Fruit fly (Drosophila melanogaster): Measurements from ENCODE around the gene omd.

The omd gene

dm6 chr3R:13715012-13715673 is 28.1 kb upstream of the omd start, which contains the start of gene kmr:
TSS of gene kmr (plus strand) at chr3R:13715207.
- TF ChIP-seq Mnt (GFP tag; optimal IDR thresholded peaks at IDR 0.05) (peak; percentile 82), CG11617 (GFP tag; optimal IDR thresholded peaks at IDR 0.05) (peak; percentile 37), Hr96 (GFP tag; optimal IDR thresholded peaks at IDR 0.05) (peak; percentile 60), ovo (GFP tag; optimal IDR thresholded peaks at IDR 0.05) (no peak), CG5204 (GFP tag; optimal IDR thresholded peaks at IDR 0.05) (no peak), CG33017 (tag; optimal IDR thresholded peaks at IDR 0.05) (peak; percentile 59), CG1620 (GFP tag; optimal IDR thresholded peaks at IDR 0.05) (no peak), Crg-1 (GFP tag; optimal IDR thresholded peaks at IDR 0.05) (no peak), CG7045 (GFP tag; optimal IDR thresholded peaks at IDR 0.05) (peak; percentile 60), pad (GFP tag; optimal IDR thresholded peaks at IDR 0.05) (peak; percentile 22), kay (GFP tag; ENCODE audit: borderline replicate concordance) (peak; percentile 58), cnc (optimal IDR thresholded peaks at IDR 0.05) (no peak), cic (GFP tag; optimal IDR thresholded peaks at IDR 0.05) (peak; percentile 62), toe (GFP tag; optimal IDR thresholded peaks at IDR 0.05) (peak; percentile 47), tj (GFP tag; optimal IDR thresholded peaks at IDR 0.05) (peak; percentile 72), bab1 (GFP tag; optimal IDR thresholded peaks at IDR 0.05) (peak; percentile 50), Clk (GFP tag; optimal IDR thresholded peaks at IDR 0.05) (no peak), CG14711 (tag; optimal IDR thresholded peaks at IDR 0.05) (peak; percentile 41), CG12768 (GFP tag; optimal IDR thresholded peaks at IDR 0.05) (peak; percentile 82), CG7101 (tag; optimal IDR thresholded peaks at IDR 0.05) (peak; percentile 62)

- TF ChIP-seq pad (GFP tag; optimal IDR thresholded peaks at IDR 0.05) (peak; percentile 43), cnc (optimal IDR thresholded peaks at IDR 0.05) (no peak), Crg-1 (GFP tag; optimal IDR thresholded peaks at IDR 0.05) (peak; percentile 40), tj (GFP tag; optimal IDR thresholded peaks at IDR 0.05) (peak; percentile 6), CG5204 (GFP tag; optimal IDR thresholded peaks at IDR 0.05) (peak; percentile 41), kay (GFP tag; ENCODE audit: borderline replicate concordance) (no peak), CG33017 (tag; optimal IDR thresholded peaks at IDR 0.05) (peak; percentile 60), Mnt (GFP tag; optimal IDR thresholded peaks at IDR 0.05) (peak; percentile 26), ovo (GFP tag; optimal IDR thresholded peaks at IDR 0.05) (no peak), cic (GFP tag; optimal IDR thresholded peaks at IDR 0.05) (no peak), CG14711 (tag; optimal IDR thresholded peaks at IDR 0.05) (peak; percentile 30), bab1 (GFP tag; optimal IDR thresholded peaks at IDR 0.05) (no peak), CG12768 (GFP tag; optimal IDR thresholded peaks at IDR 0.05) (peak; percentile 72), Clk (GFP tag; optimal IDR thresholded peaks at IDR 0.05) (peak; percentile 51), CG11617 (GFP tag; optimal IDR thresholded peaks at IDR 0.05) (no peak), toe (GFP tag; optimal IDR thresholded peaks at IDR 0.05) (no peak), CG7045 (GFP tag; optimal IDR thresholded peaks at IDR 0.05) (peak; percentile 76), Hr96 (GFP tag; optimal IDR thresholded peaks at IDR 0.05) (peak; percentile 15), CG7101 (tag; optimal IDR thresholded peaks at IDR 0.05) (peak; percentile 54), CG1620 (GFP tag; optimal IDR thresholded peaks at IDR 0.05) (peak; percentile 11)
Observed at dm6 chr3R:13713984-13714532, 27.0 kb upstream of the omd start.

dm6 chr3R:13713541-13713940 is 26.5 kb upstream of the omd start:
- TF ChIP-seq ovo (GFP tag; optimal IDR thresholded peaks at IDR 0.05) (peak; percentile 32), Mnt (GFP tag; optimal IDR thresholded peaks at IDR 0.05) (no peak), pad (GFP tag; optimal IDR thresholded peaks at IDR 0.05) (no peak), CG12768 (GFP tag; optimal IDR thresholded peaks at IDR 0.05) (peak; percentile 63), Clk (GFP tag; optimal IDR thresholded peaks at IDR 0.05) (no peak), cnc (optimal IDR thresholded peaks at IDR 0.05) (no peak), bab1 (GFP tag; optimal IDR thresholded peaks at IDR 0.05) (no peak), CG7045 (GFP tag; optimal IDR thresholded peaks at IDR 0.05) (peak; percentile 57), CG33017 (tag; optimal IDR thresholded peaks at IDR 0.05) (peak; percentile 58), tj (GFP tag; optimal IDR thresholded peaks at IDR 0.05) (peak; percentile 3), cic (GFP tag; optimal IDR thresholded peaks at IDR 0.05) (peak; percentile 22), CG14711 (tag; optimal IDR thresholded peaks at IDR 0.05) (peak; percentile 58), CG11617 (GFP tag; optimal IDR thresholded peaks at IDR 0.05) (peak; percentile 64), CG7101 (tag; optimal IDR thresholded peaks at IDR 0.05) (peak; percentile 44)

dm6 chr3R:13711735-13712134 is 24.7 kb upstream of the omd start, which contains the start of the genes primo-1 and primo-2:
TSS of gene primo-1 (minus strand) at chr3R:13711835.
TSS of gene primo-2 (minus strand) at chr3R:13711835.
- TF ChIP-seq tj (GFP tag; optimal IDR thresholded peaks at IDR 0.05) (no peak), Mnt (GFP tag; optimal IDR thresholded peaks at IDR 0.05) (no peak), CG5204 (GFP tag; optimal IDR thresholded peaks at IDR 0.05) (no peak), CG11617 (GFP tag; optimal IDR thresholded peaks at IDR 0.05) (no peak), bab1 (GFP tag; optimal IDR thresholded peaks at IDR 0.05) (no peak), CG12768 (GFP tag; optimal IDR thresholded peaks at IDR 0.05) (no peak), CG14711 (tag; optimal IDR thresholded peaks at IDR 0.05) (no peak), Crg-1 (GFP tag; optimal IDR thresholded peaks at IDR 0.05) (no peak), ovo (GFP tag; optimal IDR thresholded peaks at IDR 0.05) (no peak), cnc (optimal IDR thresholded peaks at IDR 0.05) (no peak), kay (GFP tag; ENCODE audit: borderline replicate concordance) (no peak), pad (GFP tag; optimal IDR thresholded peaks at IDR 0.05) (no peak), cic (GFP tag; optimal IDR thresholded peaks at IDR 0.05) (no peak), Clk (GFP tag; optimal IDR thresholded peaks at IDR 0.05) (no peak), toe (GFP tag; optimal IDR thresholded peaks at IDR 0.05) (no peak), CG1620 (GFP tag; optimal IDR thresholded peaks at IDR 0.05) (no peak), CG7101 (tag; optimal IDR thresholded peaks at IDR 0.05) (no peak), Hr96 (GFP tag; optimal IDR thresholded peaks at IDR 0.05) (no peak)

dm6 chr3R:13710645-13711044 is 23.6 kb upstream of the omd start:
- no peak for TF ChIP-seq pad (GFP tag; optimal IDR thresholded peaks at IDR 0.05)
- no peak for TF ChIP-seq CG12768 (GFP tag; optimal IDR thresholded peaks at IDR 0.05)
- no peak for TF ChIP-seq Crg-1 (GFP tag; optimal IDR thresholded peaks at IDR 0.05)
- TF ChIP-seq Hr96 (GFP tag; optimal IDR thresholded peaks at IDR 0.05): no peak
- no peak for TF ChIP-seq CG7045 (GFP tag; optimal IDR thresholded peaks at IDR 0.05)
- no peak for TF ChIP-seq CG5204 (GFP tag; optimal IDR thresholded peaks at IDR 0.05)
- TF ChIP-seq toe (GFP tag; optimal IDR thresholded peaks at IDR 0.05): peak; percentile 21
- no peak for TF ChIP-seq cnc (optimal IDR thresholded peaks at IDR 0.05)
- TF ChIP-seq tj (GFP tag; optimal IDR thresholded peaks at IDR 0.05): no peak
- TF ChIP-seq bab1 (GFP tag; optimal IDR thresholded peaks at IDR 0.05): peak; percentile 62
- no peak for TF ChIP-seq Clk (GFP tag; optimal IDR thresholded peaks at IDR 0.05)
- TF ChIP-seq CG33017 (tag; optimal IDR thresholded peaks at IDR 0.05): no peak
- TF ChIP-seq CG7101 (tag; optimal IDR thresholded peaks at IDR 0.05): peak; percentile 39
- TF ChIP-seq ovo (GFP tag; optimal IDR thresholded peaks at IDR 0.05): no peak
- TF ChIP-seq CG11617 (GFP tag; optimal IDR thresholded peaks at IDR 0.05): no peak
- TF ChIP-seq cic (GFP tag; optimal IDR thresholded peaks at IDR 0.05): peak; percentile 43
- peak; percentile 50 for TF ChIP-seq kay (GFP tag; ENCODE audit: borderline replicate concordance)
- no peak for TF ChIP-seq CG1620 (GFP tag; optimal IDR thresholded peaks at IDR 0.05)
- peak; percentile 25 for TF ChIP-seq CG14711 (tag; optimal IDR thresholded peaks at IDR 0.05)
- peak; percentile 8 for TF ChIP-seq Mnt (GFP tag; optimal IDR thresholded peaks at IDR 0.05)
